Worm (Caenorhabditis elegans) whole organism, early embryonic: ENCODE measurements around the gene arrd-8.

ENCODE experiments used
- B0310.2 ChIP-seq: sonication (generic microtip); optimal IDR thresholded peaks from 2 replicates; lab custom pipeline; 2016; ENCODE audit warnings: mild to moderate bottlenecking, missing genetic modification characterization, missing compliant biosample characterization
- F13C5.2 ChIP-seq: sonication (generic microtip); optimal IDR thresholded peaks from 2 replicates; lab custom pipeline; 2017; ENCODE audit warnings: mild to moderate bottlenecking, missing genetic modification characterization, inconsistent platforms, missing compliant biosample characterization
- ama-1 ChIP-seq: fragments of 150-350 bp; optimal IDR thresholded peaks from 2 replicates; lab custom pipeline; 2014
- ceh-36 ChIP-seq: sonication (generic microtip); optimal IDR thresholded peaks from 2 replicates; lab custom pipeline; 2016; ENCODE audit warnings: missing genetic modification characterization, inconsistent platforms, missing compliant biosample characterization
- flt-1 ChIP-seq: fragments of 200-800 bp; sonication (Bioruptor generic); IDR thresholded peaks from 2 replicates; pipeline ENCODE4 v1.3.6; 2022; ENCODE audit warnings: missing genetic modification characterization, missing compliant biosample characterization
- hmbx-1 ChIP-seq: sonication (generic microtip); optimal IDR thresholded peaks from 2 replicates; lab custom pipeline; 2016; ENCODE audit warnings: mild to moderate bottlenecking, missing genetic modification characterization, missing compliant biosample characterization
- hmg-4 ChIP-seq: fragments of 200-800 bp; sonication (Bioruptor generic); optimal IDR thresholded peaks from 2 replicates; lab custom pipeline; 2018; ENCODE audit warnings: mild to moderate bottlenecking, missing genetic modification characterization, missing compliant biosample characterization
- hnd-1 ChIP-seq: sonication (generic microtip); optimal IDR thresholded peaks from 2 replicates; lab custom pipeline; 2016; ENCODE audit warnings: missing genetic modification characterization, missing compliant biosample characterization
- pes-1 ChIP-seq: fragments of 200-800 bp; sonication (Bioruptor generic); IDR thresholded peaks from 2 replicates; pipeline ENCODE4 v1.3.6; 2022; ENCODE audit warnings: missing genetic modification reagents, missing genetic modification characterization, missing compliant biosample characterization
- sea-1 ChIP-seq: fragments of 200-800 bp; sonication (Bioruptor generic); conservative IDR thresholded peaks from 2 replicates; pipeline ENCODE4 v1.3.6; 2022; ENCODE audit warnings: missing genetic modification characterization, missing compliant biosample characterization
- tbx-37 ChIP-seq: fragments of 200-800 bp; sonication (Bioruptor generic); conservative IDR thresholded peaks from 2 replicates; pipeline ENCODE4 v1.3.6; 2022; ENCODE audit warnings: missing genetic modification reagents, missing genetic modification characterization, missing compliant biosample characterization
- tra-4 ChIP-seq: sonication (generic microtip); optimal IDR thresholded peaks from 2 replicates; lab custom pipeline; 2017; ENCODE audit warnings: missing genetic modification characterization, missing compliant biosample characterization

DNA sequence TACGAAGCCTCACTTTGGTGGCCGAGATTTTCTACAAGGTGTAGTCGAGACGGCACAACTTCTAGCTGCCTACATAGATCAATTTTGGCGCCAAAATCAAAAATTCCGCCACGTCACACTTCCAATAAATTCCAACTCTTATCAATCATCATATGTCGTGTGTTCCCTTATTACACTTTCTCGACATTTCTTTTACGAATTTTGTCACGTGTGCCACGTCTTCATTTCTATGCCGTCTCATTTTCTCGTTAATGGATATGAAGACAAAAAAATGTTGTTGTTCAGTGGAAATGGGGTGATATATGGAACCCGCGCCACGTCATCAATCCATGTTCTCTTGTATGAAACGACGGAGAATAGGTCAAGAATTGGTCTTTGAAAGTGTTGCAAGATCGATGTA is 13.3 kb upstream of the arrd-8 start:
- TF ChIP-seq ama-1 (lab: Kevin White, UChicago) (no peak), F13C5.2 (tag; lab: Kevin White, UChicago) (no peak), ceh-36 (tag; lab: Kevin White, UChicago) (no peak), hnd-1 (tag; lab: Kevin White, UChicago) (no peak), sea-1 (GFP tag; lab: Robert Waterston, UW) (no peak), B0310.2 (no peak), flt-1 (no peak), tra-4 (tag; lab: Kevin White, UChicago) (no peak), tbx-37 (GFP tag; lab: Robert Waterston, UW) (no peak), hmbx-1 (tag; lab: Kevin White, UChicago) (no peak), hmg-4 (GFP tag; lab: Kevin White, UChicago) (no peak), pes-1 (GFP tag; lab: Robert Waterston, UW) (no peak)
